Fruit fly (Drosophila melanogaster) whole organism, embryonic: ENCODE data around the gene Cubn.

ENCODE experiments used
- Adf1 ChIP-seq: fragments of 200-800 bp; sonication (Bioruptor generic); IDR thresholded peaks from 2 replicates; pipeline ENCODE4 v1.3.6; 2022; ENCODE audit warnings: missing biosample characterization, missing genetic modification characterization
- CG10147 ChIP-seq: fragments of 200-800 bp; sonication (Bioruptor generic); optimal IDR thresholded peaks from 2 replicates; lab custom pipeline; 2019; ENCODE audit warnings: missing biosample characterization, mild to moderate bottlenecking, missing genetic modification characterization, moderate library complexity
- CG10321 ChIP-seq: fragments of 200-800 bp; sonication (Bioruptor generic); IDR thresholded peaks from 2 replicates; pipeline ENCODE4 v1.3.6; 2022; ENCODE audit warnings: missing biosample characterization, missing genetic modification characterization
- CG14014 ChIP-seq: fragments of 200-800 bp; sonication (Bioruptor generic); IDR thresholded peaks from 2 replicates; pipeline ENCODE4 v1.3.6; 2022; ENCODE audit warnings: missing biosample characterization, missing genetic modification characterization
- CG1603 ChIP-seq: fragments of 200-800 bp; sonication (Bioruptor generic); optimal IDR thresholded peaks from 2 replicates; lab custom pipeline; 2019; ENCODE audit warnings: missing biosample characterization, mild to moderate bottlenecking, missing genetic modification characterization, moderate library complexity
- CG17328 ChIP-seq: fragments of 200-800 bp; sonication (Bioruptor generic); IDR thresholded peaks from 2 replicates; pipeline ENCODE4 v1.3.6; 2022; ENCODE audit warnings: missing biosample characterization, missing genetic modification characterization
- CG18764 ChIP-seq: fragments of 200-800 bp; sonication (Bioruptor generic); optimal IDR thresholded peaks from 3 replicates; lab custom pipeline; 2016; ENCODE audit warnings: missing biosample characterization, missing genetic modification characterization
- CG2889 ChIP-seq: fragments of 200-800 bp; sonication (Bioruptor generic); IDR thresholded peaks from 3 replicates; pipeline ENCODE4 v1.3.6; 2022; ENCODE audit warnings: missing biosample characterization, missing genetic modification characterization
- CG4617 ChIP-seq: fragments of 200-800 bp; sonication (Bioruptor generic); optimal IDR thresholded peaks from 3 replicates; lab custom pipeline; 2016; ENCODE audit warnings: missing biosample characterization, missing genetic modification characterization, borderline replicate concordance
- CG4707 ChIP-seq: fragments of 200-800 bp; sonication (Bioruptor generic); optimal IDR thresholded peaks from 2 replicates; lab custom pipeline; 2018; ENCODE audit warnings: missing biosample characterization, mild to moderate bottlenecking, missing genetic modification characterization, moderate library complexity
- CG4730 ChIP-seq: fragments of 200-800 bp; sonication (Bioruptor generic); IDR thresholded peaks from 2 replicates; pipeline ENCODE4 v1.3.6; 2022; ENCODE audit warnings: missing biosample characterization, missing genetic modification characterization
- CG5180 ChIP-seq: fragments of 200-800 bp; sonication (Bioruptor generic); optimal IDR thresholded peaks from 3 replicates; lab custom pipeline; 2017; ENCODE audit warnings: missing biosample characterization, missing genetic modification characterization, mild to moderate bottlenecking, moderate library complexity, missing genetic modification reagents
- CG5953 ChIP-seq: fragments of 200-800 bp; sonication (Bioruptor generic); IDR thresholded peaks from 2 replicates; pipeline ENCODE4 v1.3.6; 2022; ENCODE audit warnings: missing biosample characterization, missing genetic modification characterization
- CG6175 ChIP-seq: fragments of 200-800 bp; sonication (Bioruptor generic); IDR thresholded peaks from 3 replicates; pipeline ENCODE4 v1.3.6; 2022; ENCODE audit warnings: missing biosample characterization, missing genetic modification characterization
- CG6654 ChIP-seq: fragments of 200-800 bp; sonication (Bioruptor generic); optimal IDR thresholded peaks from 2 replicates; lab custom pipeline; 2017; ENCODE audit warnings: missing biosample characterization, mild to moderate bottlenecking, missing genetic modification characterization
- CG7987 ChIP-seq: fragments of 200-800 bp; sonication (Bioruptor generic); optimal IDR thresholded peaks from 2 replicates; lab custom pipeline; 2018; ENCODE audit warnings: missing biosample characterization, mild to moderate bottlenecking, missing genetic modification characterization, moderate library complexity
- CG9437 ChIP-seq: fragments of 200-800 bp; sonication (Bioruptor generic); optimal IDR thresholded peaks from 2 replicates; lab custom pipeline; 2018; ENCODE audit warnings: missing biosample characterization, mild to moderate bottlenecking, missing genetic modification characterization
- CG9876 ChIP-seq: fragments of 200-800 bp; sonication (Bioruptor generic); optimal IDR thresholded peaks from 2 replicates; lab custom pipeline; 2016; ENCODE audit warnings: missing biosample characterization, missing genetic modification characterization
- Drgx ChIP-seq: fragments of 200-800 bp; sonication (Bioruptor generic); IDR thresholded peaks from 2 replicates; pipeline ENCODE4 v1.3.6; 2022; ENCODE audit warnings: missing biosample characterization, missing genetic modification characterization
- Ets97D ChIP-seq: fragments of 200-800 bp; sonication (Bioruptor generic); optimal IDR thresholded peaks from 3 replicates; lab custom pipeline; 2016; ENCODE audit warnings: missing biosample characterization, missing genetic modification characterization
- HLH54F ChIP-seq: fragments of 200-800 bp; sonication (Bioruptor generic); optimal IDR thresholded peaks from 3 replicates; lab custom pipeline; 2016; ENCODE audit warnings: missing biosample characterization, missing genetic modification characterization
- HmgZ ChIP-seq: fragments of 200-800 bp; sonication (Bioruptor generic); optimal IDR thresholded peaks from 2 replicates; lab custom pipeline; 2018; ENCODE audit warnings: missing biosample characterization, mild to moderate bottlenecking, missing genetic modification characterization
- Lhr ChIP-seq: fragments of 200-800 bp; sonication (Bioruptor generic); optimal IDR thresholded peaks from 3 replicates; lab custom pipeline; 2017; ENCODE audit warnings: mild to moderate bottlenecking, missing biosample characterization, missing genetic modification reagents, missing genetic modification characterization
- Meics ChIP-seq: fragments of 200-800 bp; sonication (Bioruptor generic); optimal IDR thresholded peaks from 2 replicates; lab custom pipeline; 2017; ENCODE audit warnings: missing biosample characterization, mild to moderate bottlenecking, missing genetic modification characterization
- NK7.1 ChIP-seq: fragments of 200-800 bp; sonication (Bioruptor generic); optimal IDR thresholded peaks from 3 replicates; lab custom pipeline; 2016; ENCODE audit warnings: missing biosample characterization, missing genetic modification characterization
- PHDP ChIP-seq: fragments of 200-800 bp; sonication (Bioruptor generic); optimal IDR thresholded peaks from 3 replicates; lab custom pipeline; 2018; ENCODE audit warnings: missing biosample characterization, mild to moderate bottlenecking, missing genetic modification characterization, moderate library complexity
- Pdp1 ChIP-seq, 2 experiments: fragments of 200-800 bp; sonication (Bioruptor generic); optimal IDR thresholded peaks; 3 replicates each; lab custom pipeline; 2016; ENCODE audit warnings: missing biosample characterization in 2 of 2, missing genetic modification characterization in 2 of 2, mild to moderate bottlenecking in 1 of 2, moderate library complexity in 1 of 2
- Sin3A ChIP-seq: fragments of >200 bp; optimal IDR thresholded peaks from 2 replicates; lab custom pipeline; 2018
- aop ChIP-seq: fragments of 200-800 bp; sonication (Bioruptor generic); IDR thresholded peaks from 2 replicates; pipeline ENCODE4 v1.3.6; 2022; ENCODE audit warnings: missing biosample characterization, missing genetic modification characterization
- bsh ChIP-seq, 2 experiments: fragments of 200-800 bp; sonication (Bioruptor generic); optimal IDR thresholded peaks; 2 replicates each; lab custom pipeline; 2017 to 2018; ENCODE audit warnings: mild to moderate bottlenecking in 2 of 2, missing biosample characterization in 2 of 2, missing genetic modification characterization in 2 of 2, moderate library complexity in 1 of 2
- caup ChIP-seq: fragments of 200-800 bp; sonication (Bioruptor generic); optimal IDR thresholded peaks from 3 replicates; lab custom pipeline; 2017; ENCODE audit warnings: missing biosample characterization, mild to moderate bottlenecking, missing genetic modification characterization, moderate library complexity; ENCODE audit not compliant: severe bottlenecking
- cg ChIP-seq: fragments of 200-800 bp; sonication (Bioruptor generic); optimal IDR thresholded peaks from 3 replicates; lab custom pipeline; 2019; ENCODE audit warnings: missing biosample characterization, mild to moderate bottlenecking, missing genetic modification characterization, moderate library complexity
- corto ChIP-seq: fragments of 200-800 bp; sonication (Bioruptor generic); optimal IDR thresholded peaks from 2 replicates; lab custom pipeline; 2016; ENCODE audit warnings: missing biosample characterization, mild to moderate bottlenecking, missing genetic modification characterization, moderate library complexity
- croc ChIP-seq: fragments of 200-800 bp; sonication (Bioruptor generic); conservative IDR thresholded peaks from 3 replicates; pipeline ENCODE4 v1.3.6; 2022; ENCODE audit warnings: missing biosample characterization, missing genetic modification characterization
- dan ChIP-seq: fragments of 200-800 bp; sonication (Bioruptor generic); IDR thresholded peaks from 2 replicates; pipeline ENCODE4 v1.3.6; 2022; ENCODE audit warnings: missing biosample characterization, missing genetic modification characterization
- dimm ChIP-seq: fragments of 200-800 bp; sonication (Bioruptor generic); IDR thresholded peaks from 2 replicates; pipeline ENCODE4 v1.3.6; 2022; ENCODE audit warnings: missing biosample characterization, missing genetic modification characterization
- dmrt11E ChIP-seq: fragments of 200-800 bp; sonication (Bioruptor generic); optimal IDR thresholded peaks from 3 replicates; lab custom pipeline; 2018; ENCODE audit warnings: missing biosample characterization, mild to moderate bottlenecking, missing genetic modification characterization, moderate library complexity
- fd64A ChIP-seq: fragments of 200-800 bp; sonication (Bioruptor generic); optimal IDR thresholded peaks from 3 replicates; lab custom pipeline; 2018; ENCODE audit warnings: missing biosample characterization, mild to moderate bottlenecking, missing genetic modification characterization
- gsb ChIP-seq: fragments of 200-800 bp; sonication (Bioruptor generic); IDR thresholded peaks from 2 replicates; pipeline ENCODE4 v1.3.6; 2022; ENCODE audit warnings: missing biosample characterization, missing genetic modification characterization
- insv ChIP-seq, 2 experiments: fragments of 200-800 bp; sonication (Bioruptor generic); optimal IDR thresholded peaks; 3 replicates each; lab custom pipeline; 2016 to 2018; ENCODE audit warnings: missing biosample characterization in 2 of 2, missing genetic modification characterization in 2 of 2
- jing ChIP-seq: fragments of 200-800 bp; sonication (Bioruptor generic); optimal IDR thresholded peaks from 2 replicates; lab custom pipeline; 2018; ENCODE audit warnings: missing biosample characterization, mild to moderate bottlenecking, missing genetic modification characterization
- luna ChIP-seq: fragments of 200-800 bp; sonication (Bioruptor generic); optimal IDR thresholded peaks from 2 replicates; lab custom pipeline; 2016; ENCODE audit warnings: missing biosample characterization, missing genetic modification characterization
- peb ChIP-seq: fragments of 200-800 bp; sonication (Bioruptor generic); IDR thresholded peaks from 2 replicates; pipeline ENCODE4 v1.3.6; 2022; ENCODE audit warnings: missing biosample characterization, missing genetic modification characterization
- pfk ChIP-seq: fragments of 200-800 bp; sonication (Bioruptor generic); optimal IDR thresholded peaks from 2 replicates; lab custom pipeline; 2018; ENCODE audit warnings: missing biosample characterization, mild to moderate bottlenecking, missing genetic modification characterization, moderate library complexity
- scrt ChIP-seq: fragments of 200-800 bp; sonication (Bioruptor generic); optimal IDR thresholded peaks from 2 replicates; lab custom pipeline; 2018; ENCODE audit warnings: missing biosample characterization, mild to moderate bottlenecking, missing genetic modification characterization, moderate library complexity
- slp2 ChIP-seq: fragments of 200-800 bp; sonication (Bioruptor generic); optimal IDR thresholded peaks from 2 replicates; lab custom pipeline; 2016; ENCODE audit warnings: missing biosample characterization, missing genetic modification characterization
- wek ChIP-seq: fragments of 200-800 bp; sonication (Bioruptor generic); optimal IDR thresholded peaks from 3 replicates; lab custom pipeline; 2018; ENCODE audit warnings: missing biosample characterization, mild to moderate bottlenecking, missing genetic modification characterization, moderate library complexity
- z ChIP-seq: fragments of 200-800 bp; sonication (Bioruptor generic); IDR thresholded peaks from 3 replicates; pipeline ENCODE4 v1.3.6; 2022; ENCODE audit warnings: missing biosample characterization, missing genetic modification characterization

The Cubn gene

dm6 chrX:9553545-9554320 is 17.4 kb downstream of the Cubn start (continued):
- TF ChIP-seq Adf1 (GFP tag; lab: Robert Waterston, UW) (peak; percentile 56; the same call in 1 of the 2 replicates), CG14014 (peak; percentile 89), aop (peak; percentile 48; the same call in 1 of the 2 replicates), dimm (GFP tag; lab: Robert Waterston, UW) (peak; percentile 53; the same call in 1 of the 2 replicates), CG9876 (peak; percentile 43), dmrt11E (peak; percentile 88), croc (GFP tag; lab: Robert Waterston, UW) (peak; percentile 85), corto (peak; percentile 72), PHDP (tag; lab: Kevin White, UChicago) (peak; percentile 90), insv (GFP tag; optimal IDR thresholded peaks at IDR 0.05; lab: Kevin White, UChicago) (peak in 1 of 2 experiments; percentile 44), CG9437 (peak; percentile 74), Ets97D (GFP tag; lab: Kevin White, UChicago) (peak; percentile 2), fd64A (peak; percentile 68), CG10147 (GFP tag; lab: Kevin White, UChicago) (peak; percentile 75), Meics (peak; percentile 88), CG4617 (GFP tag; lab: Kevin White, UChicago) (peak; percentile 40), CG6175 (GFP tag; lab: Robert Waterston, UW) (0 out of 3 replicates have a peak, but pooled peaks have one; percentile 49), CG17328 (GFP tag; lab: Robert Waterston, UW) (peak; percentile 89), luna (GFP tag; lab: Kevin White, UChicago) (no peak), pfk (GFP tag; lab: Kevin White, UChicago) (peak; percentile 24), dan (GFP tag; lab: Robert Waterston, UW) (no peak; the same call in 1 of the 2 replicates), HmgZ (tag; lab: Kevin White, UChicago) (peak; percentile 88), CG6654 (peak; percentile 30), cg (no peak), Sin3A (no peak), CG2889 (peak; percentile 85), slp2 (GFP tag; lab: Kevin White, UChicago) (peak; percentile 63), gsb (GFP tag; lab: Robert Waterston, UW) (peak; percentile 61), caup (GFP tag; lab: Kevin White, UChicago) (peak; percentile 89), CG4707 (GFP tag; lab: Kevin White, UChicago) (peak; percentile 67), NK7.1 (GFP tag; lab: Kevin White, UChicago) (peak; percentile 13), CG7987 (GFP tag; lab: Kevin White, UChicago) (peak; percentile 59), Lhr (peak; percentile 63), z (GFP tag; lab: Robert Waterston, UW) (no peak), scrt (GFP tag; lab: Kevin White, UChicago) (peak; percentile 80), HLH54F (peak; percentile 76), Drgx (GFP tag; lab: Robert Waterston, UW) (peak; percentile 84), bsh (GFP tag; optimal IDR thresholded peaks at IDR 0.05; lab: Kevin White, UChicago) (peak; percentile 51 to 93), CG5953 (peak; percentile 56; the same call in 1 of the 2 replicates), CG1603 (tag; lab: Kevin White, UChicago) (peak; percentile 90), CG10321 (GFP tag; lab: Robert Waterston, UW) (peak; percentile 46; the same call in 1 of the 2 replicates), CG5180 (GFP tag; lab: Kevin White, UChicago) (peak; percentile 71), wek (GFP tag; lab: Kevin White, UChicago) (peak; percentile 72), CG4730 (GFP tag; lab: Robert Waterston, UW) (peak; percentile 74), CG18764 (GFP tag; lab: Kevin White, UChicago) (peak; percentile 82), jing (peak; percentile 74), Pdp1 (GFP tag; optimal IDR thresholded peaks at IDR 0.05; lab: Kevin White, UChicago) (peak; percentile 58 to 71), peb (GFP tag; lab: Robert Waterston, UW) (peak; percentile 61; the same call in 1 of the 2 replicates)
